Worm (Caenorhabditis elegans) whole organism, L4/young adult: ENCODE data around the gene sir-2.3.

Experiments
- W03F9.2 ChIP-seq: fragments of 150-350 bp; optimal IDR thresholded peaks from 2 replicates; lab custom pipeline; 2014; ENCODE audit warnings: missing biosample characterization, missing genetic modification characterization
- him-1 ChIP-seq: sonication (generic microtip); optimal IDR thresholded peaks from 2 replicates; lab custom pipeline; 2016; ENCODE audit warnings: missing genotype, missing genetic modification reagents, missing genetic modification characterization, missing compliant biosample characterization

DNA sequence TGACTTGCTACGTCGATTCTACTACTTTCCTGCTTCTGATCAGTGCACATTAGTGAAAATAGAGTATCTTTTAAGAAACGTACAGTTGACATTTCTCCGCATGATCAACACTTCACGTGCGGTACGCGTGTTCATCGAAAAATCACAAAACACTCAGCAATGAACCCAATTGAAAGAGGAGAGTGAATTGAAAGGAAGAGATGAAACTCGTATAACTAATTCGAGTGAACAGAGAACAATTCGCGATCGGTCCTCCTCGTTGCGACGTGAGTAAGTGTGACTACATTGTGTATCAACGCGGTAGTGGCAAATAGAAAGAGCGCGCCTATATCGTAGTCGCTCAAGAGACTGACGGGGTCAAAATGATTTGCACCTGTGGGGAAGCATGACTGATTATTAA lies 22.0 kb downstream of the sir-2.3 start:
- TF ChIP-seq him-1 (tag; lab: Kevin White, UChicago) = no peak
- TF ChIP-seq W03F9.2 (tag; lab: Kevin White, UChicago) = no peak
